Worm (Caenorhabditis elegans) whole organism, L4 larva: Measurements from ENCODE around the gene nlp-41.

Experiments
- T26A8.4 ChIP-seq: fragments of 200-800 bp; sonication (Bioruptor generic); IDR thresholded peaks from 2 replicates; pipeline ENCODE4 v1.3.6; 2022; ENCODE audit warnings: missing genetic modification characterization, missing compliant biosample characterization
- ZK337.2 ChIP-seq: fragments of 200-800 bp; sonication (Bioruptor generic); IDR thresholded peaks from 2 replicates; pipeline ENCODE4 v1.3.6; 2022; ENCODE audit warnings: missing genetic modification reagents, missing genetic modification characterization, missing compliant biosample characterization
- ama-1 ChIP-seq: fragments of 150-350 bp; optimal IDR thresholded peaks from 2 replicates; lab custom pipeline; 2014; ENCODE audit warnings: inconsistent platforms, mixed read lengths
- dve-1 ChIP-seq: sonication (generic microtip); optimal IDR thresholded peaks from 2 replicates; lab custom pipeline; 2017; ENCODE audit warnings: antibody characterized with exemption, mild to moderate bottlenecking, missing genetic modification characterization, missing compliant biosample characterization; ENCODE audit not compliant: insufficient read depth
- mdl-1 ChIP-seq, 2 experiments: fragments of 150-350 bp in 1 of 2; sonication (generic microtip) in 1 of 2; optimal IDR thresholded peaks; 2 replicates each; lab custom pipeline; 2014 to 2017; ENCODE audit warnings: missing biosample characterization in 2 of 2, missing genetic modification characterization in 2 of 2
- nhr-77 ChIP-seq: fragments of 150-350 bp; optimal IDR thresholded peaks from 2 replicates; lab custom pipeline; 2014; ENCODE audit warnings: missing biosample characterization, missing genetic modification characterization
- skn-1 ChIP-seq: fragments of 150-350 bp; optimal IDR thresholded peaks from 2 replicates; lab custom pipeline; 2014; ENCODE audit warnings: missing biosample characterization, missing genetic modification characterization
- unc-130 ChIP-seq: sonication (generic microtip); optimal IDR thresholded peaks from 2 replicates; lab custom pipeline; 2016; ENCODE audit warnings: missing genetic modification reagents, missing genetic modification characterization, missing compliant biosample characterization
- ztf-11 ChIP-seq: fragments of 150-350 bp; optimal IDR thresholded peaks from 2 replicates; lab custom pipeline; 2014; ENCODE audit warnings: missing biosample characterization, missing genetic modification characterization

DNA sequence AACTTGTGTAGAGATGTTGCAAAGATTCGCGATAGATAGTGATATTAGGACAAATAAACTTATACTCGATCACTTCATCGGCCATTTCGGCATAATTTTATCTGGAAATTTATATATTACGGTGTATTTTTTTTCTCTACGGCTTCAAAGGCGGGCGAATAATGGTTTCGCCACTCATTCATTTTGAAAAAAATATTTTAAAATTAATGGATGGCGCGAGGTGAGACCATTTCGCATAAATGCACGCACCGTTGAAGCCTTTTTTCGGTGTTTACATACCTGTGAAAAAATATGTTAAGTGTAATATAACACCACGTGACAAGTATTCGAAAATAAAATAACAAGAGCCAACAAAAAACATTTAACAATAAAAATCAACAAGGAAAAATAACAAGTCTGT is 28.7 kb upstream of the nlp-41 start, which contains the start of gene btb-19:
- TF ChIP-seq ztf-11 (tag; lab: Kevin White, UChicago) (no peak), dve-1 (tag; lab: Kevin White, UChicago) (no peak), ama-1 (no peak), ZK337.2 (no peak), T26A8.4 (GFP tag; lab: Robert Waterston, UW) (no peak), mdl-1 (tag; optimal IDR thresholded peaks at IDR 0.05; lab: Kevin White, UChicago) (no peak), skn-1 (tag; lab: Kevin White, UChicago) (no peak), nhr-77 (tag; lab: Kevin White, UChicago) (no peak), unc-130 (GFP tag; lab: Kevin White, UChicago) (no peak)
